Fruit fly (Drosophila melanogaster): Measurements from ENCODE around the gene hmw.

- peak; percentile 9 for TF ChIP-seq CG8632 (GFP tag; optimal IDR thresholded peaks at IDR 0.05)
- peak; percentile 40 for TF ChIP-seq CG10669 (GFP tag; optimal IDR thresholded peaks at IDR 0.05)
- TF ChIP-seq lz (GFP tag; optimal IDR thresholded peaks at IDR 0.05): peak; percentile 80
- TF ChIP-seq CG3919 (GFP tag; optimal IDR thresholded peaks at IDR 0.05): peak; percentile 76
- TF ChIP-seq CG6276 (GFP tag; optimal IDR thresholded peaks at IDR 0.05): peak; percentile 16
- no peak for TF ChIP-seq Blimp-1 (GFP tag; optimal IDR thresholded peaks at IDR 0.05)
Measured at dm6 chr3R:18404713-18405112, 42.9 kb downstream of the hmw start, which contains the start of gene CG7685.

All from whole organism, prepupa.